Worm (Caenorhabditis elegans): ENCODE data around the gene nlp-76.

The nlp-76 gene

DNA sequence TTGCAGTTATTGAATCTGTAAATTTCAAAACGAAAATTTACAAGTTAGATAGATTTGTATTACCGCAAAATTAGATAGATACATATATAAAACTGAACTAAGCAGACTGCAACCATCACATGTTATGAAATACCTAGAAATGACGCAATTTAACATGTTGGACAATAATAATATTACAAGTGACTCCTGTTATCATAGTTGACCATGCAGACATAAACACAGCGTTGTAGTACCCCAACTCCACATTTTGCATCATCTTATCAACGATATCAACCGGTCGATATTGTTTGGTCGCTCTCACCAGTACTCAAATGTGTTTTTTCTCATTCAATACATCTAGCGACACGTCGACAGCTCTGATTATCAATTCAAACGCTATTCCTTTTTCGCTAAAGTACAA lies 27.6 kb upstream of the nlp-76 start, which contains the start of gene ugt-50:
TSS of gene ugt-50 (plus strand) at position 268 of the 400 bp plus-strand sequence.
- TF ChIP-seq mab-5 (tag; optimal IDR thresholded peaks at IDR 0.05) (no peak), nhr-2 (tag; optimal IDR thresholded peaks at IDR 0.05) (no peak), nhr-28 (tag; optimal IDR thresholded peaks at IDR 0.05) (no peak), elt-3 (tag; optimal IDR thresholded peaks at IDR 0.05) (no peak), ceh-43 (GFP tag; optimal IDR thresholded peaks at IDR 0.05) (no peak), ceh-39 (tag; optimal IDR thresholded peaks at IDR 0.05) (no peak), nhr-237 (tag; optimal IDR thresholded peaks at IDR 0.05) (no peak), lin-32 (GFP tag; optimal IDR thresholded peaks at IDR 0.05) (no peak), mls-2 (tag; optimal IDR thresholded peaks at IDR 0.05) (no peak), cnd-1 (tag; optimal IDR thresholded peaks at IDR 0.05) (no peak), tbx-8 (GFP tag; optimal IDR thresholded peaks at IDR 0.05) (no peak), unc-39 (tag; optimal IDR thresholded peaks at IDR 0.05) (no peak), M03D4.4 (tag; optimal IDR thresholded peaks at IDR 0.05) (no peak), ham-2 (GFP tag; optimal IDR thresholded peaks at IDR 0.05) (no peak), drap-1 (GFP tag; optimal IDR thresholded peaks at IDR 0.05) (no peak), nhr-76 (tag; optimal IDR thresholded peaks at IDR 0.05) (no peak), zip-8 (tag; optimal IDR thresholded peaks at IDR 0.05) (no peak)

- no peak for TF ChIP-seq sptf-1 (tag; optimal IDR thresholded peaks at IDR 0.05)
- peak; percentile 62 for TF ChIP-seq elt-1 (tag; optimal IDR thresholded peaks at IDR 0.05; ENCODE audit: borderline replicate concordance, insufficient read depth)
- peak; percentile 19 for TF ChIP-seq mep-1 (tag; optimal IDR thresholded peaks at IDR 0.05)
- no peak for TF ChIP-seq ceh-43 (GFP tag; optimal IDR thresholded peaks at IDR 0.05)
- no peak for TF ChIP-seq elt-3 (tag; optimal IDR thresholded peaks at IDR 0.05)
- TF ChIP-seq unc-62 (GFP tag; optimal IDR thresholded peaks at IDR 0.05): peak; percentile 97
- no peak for TF ChIP-seq ceh-83 (GFP tag; optimal IDR thresholded peaks at IDR 0.05)
- no peak for TF ChIP-seq unc-120 (tag; optimal IDR thresholded peaks at IDR 0.05; ENCODE audit: poor library complexity, severe bottlenecking)
- no peak for TF ChIP-seq pha-4 (tag; optimal IDR thresholded peaks at IDR 0.05)
- TF ChIP-seq ces-1 (GFP tag; optimal IDR thresholded peaks at IDR 0.05): no peak
- no peak for TF ChIP-seq blmp-1 (tag; optimal IDR thresholded peaks at IDR 0.05)
- TF ChIP-seq cnd-1 (tag; optimal IDR thresholded peaks at IDR 0.05): no peak
- TF ChIP-seq mab-5 (tag; optimal IDR thresholded peaks at IDR 0.05): peak; percentile 34
- TF ChIP-seq sem-2 (GFP tag; optimal IDR thresholded peaks at IDR 0.05): no peak
Measured at ce11 chrX:12690346-12690745, 26.6 kb upstream of the nlp-76 start.

DNA sequence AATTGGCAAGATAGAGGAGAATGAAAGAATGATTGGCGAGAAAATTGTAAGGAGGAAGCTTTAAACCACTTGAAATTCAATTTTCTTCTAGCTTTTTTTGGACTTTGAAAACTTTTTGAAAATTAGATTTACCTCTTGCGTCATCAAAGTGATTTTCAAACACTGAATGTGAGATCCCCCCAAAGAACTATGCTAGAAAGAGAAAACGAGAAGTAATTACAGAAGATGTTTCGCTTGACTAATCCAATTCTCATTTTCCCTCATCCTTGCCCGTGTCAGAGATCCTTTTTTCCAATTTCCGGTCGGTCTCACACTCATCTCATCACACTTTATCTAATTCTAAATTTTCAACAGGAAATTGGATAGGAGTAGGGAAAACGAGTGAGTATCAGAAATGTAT lies 26.2 kb upstream of the nlp-76 start:
- TF ChIP-seq zip-8 (tag; optimal IDR thresholded peaks at IDR 0.05) (peak; percentile 40), mab-5 (tag; optimal IDR thresholded peaks at IDR 0.05) (no peak), ces-1 (GFP tag; optimal IDR thresholded peaks at IDR 0.05) (peak; percentile 86)

DNA sequence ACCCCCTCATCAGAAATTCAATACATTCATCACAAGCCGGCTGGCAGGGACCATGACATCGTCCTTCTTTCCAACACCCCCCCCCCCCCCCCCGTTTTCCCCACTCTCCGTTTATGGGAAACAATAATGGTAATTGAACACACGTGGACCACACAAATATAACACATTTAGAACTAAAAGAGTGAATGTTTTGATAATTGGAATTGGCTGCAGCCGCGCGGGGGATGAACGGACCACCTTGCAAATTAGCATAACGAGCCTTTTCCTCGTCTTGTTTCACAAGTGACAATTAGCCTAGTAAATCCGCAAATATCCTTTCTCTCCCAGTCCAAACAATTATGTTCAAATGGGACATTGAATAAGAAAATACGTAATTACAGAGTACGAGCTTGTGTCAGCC lies 24.9 kb upstream of the nlp-76 start:
- TF ChIP-seq ztf-11 (tag; optimal IDR thresholded peaks at IDR 0.05) (peak; percentile 30), ham-2 (GFP tag; optimal IDR thresholded peaks at IDR 0.05) (peak; percentile 68), unc-39 (tag; optimal IDR thresholded peaks at IDR 0.05) (no peak), tbx-8 (GFP tag; optimal IDR thresholded peaks at IDR 0.05) (no peak), unc-120 (tag; optimal IDR thresholded peaks at IDR 0.05; ENCODE audit: poor library complexity, severe bottlenecking) (no peak), nhr-2 (tag; optimal IDR thresholded peaks at IDR 0.05) (peak; percentile 40), flh-1 (GFP tag; optimal IDR thresholded peaks at IDR 0.05) (no peak), sptf-1 (tag; optimal IDR thresholded peaks at IDR 0.05) (peak; percentile 77), mls-2 (tag; optimal IDR thresholded peaks at IDR 0.05) (peak; percentile 82), cnd-1 (tag; optimal IDR thresholded peaks at IDR 0.05) (peak; percentile 7), sem-2 (GFP tag; optimal IDR thresholded peaks at IDR 0.05) (no peak), mep-1 (tag; optimal IDR thresholded peaks at IDR 0.05) (no peak), blmp-1 (tag; optimal IDR thresholded peaks at IDR 0.05) (no peak), nhr-28 (tag; optimal IDR thresholded peaks at IDR 0.05) (no peak), nhr-76 (tag; optimal IDR thresholded peaks at IDR 0.05) (no peak), lin-13 (tag; optimal IDR thresholded peaks at IDR 0.05) (no peak), pha-4 (tag; optimal IDR thresholded peaks at IDR 0.05) (no peak), mab-5 (tag; optimal IDR thresholded peaks at IDR 0.05) (no peak), drap-1 (GFP tag; optimal IDR thresholded peaks at IDR 0.05) (no peak), unc-62 (GFP tag; optimal IDR thresholded peaks at IDR 0.05) (no peak), lin-32 (GFP tag; optimal IDR thresholded peaks at IDR 0.05) (no peak), elt-3 (tag; optimal IDR thresholded peaks at IDR 0.05) (no peak), hlh-1 (tag; optimal IDR thresholded peaks at IDR 0.05) (no peak), zip-8 (tag; optimal IDR thresholded peaks at IDR 0.05) (no peak), nhr-12 (tag; optimal IDR thresholded peaks at IDR 0.05) (no peak), ces-1 (GFP tag; optimal IDR thresholded peaks at IDR 0.05) (peak; percentile 85), M03D4.4 (tag; optimal IDR thresholded peaks at IDR 0.05) (no peak), bed-3 (GFP tag; optimal IDR thresholded peaks at IDR 0.05) (no peak), ceh-83 (GFP tag; optimal IDR thresholded peaks at IDR 0.05) (no peak), ceh-39 (tag; optimal IDR thresholded peaks at IDR 0.05) (no peak), ceh-43 (GFP tag; optimal IDR thresholded peaks at IDR 0.05) (peak; percentile 88), snpc-4 (tag; optimal IDR thresholded peaks at IDR 0.05) (no peak)

Data from whole organism, mixed stage, embryonic.